ENCODE assay signal across 1 worm cellular context in genomic region chrIV:10881230-10881629, ce11.
A peak's percentile ranks its signal among the peaks of the same experiment; 100 is the strongest.
TF ChIP-seq lines count a peak whose summit lies in the region.

Gene F13E9.13 (plus strand): TSS chrIV:10881546.

TF ChIP-seq in whole organism, L1 larva, 84 proteins besides CTCF, POLR2A, EP300 and RAD21 (continued from another document):
- peak; percentile 75 for TF ChIP-seq elt-2 (tag; optimal IDR thresholded peaks at IDR 0.05; lab: Kevin White, UChicago)
